Fruit fly (Drosophila melanogaster): ENCODE results near the gene CG32333.

DNA sequence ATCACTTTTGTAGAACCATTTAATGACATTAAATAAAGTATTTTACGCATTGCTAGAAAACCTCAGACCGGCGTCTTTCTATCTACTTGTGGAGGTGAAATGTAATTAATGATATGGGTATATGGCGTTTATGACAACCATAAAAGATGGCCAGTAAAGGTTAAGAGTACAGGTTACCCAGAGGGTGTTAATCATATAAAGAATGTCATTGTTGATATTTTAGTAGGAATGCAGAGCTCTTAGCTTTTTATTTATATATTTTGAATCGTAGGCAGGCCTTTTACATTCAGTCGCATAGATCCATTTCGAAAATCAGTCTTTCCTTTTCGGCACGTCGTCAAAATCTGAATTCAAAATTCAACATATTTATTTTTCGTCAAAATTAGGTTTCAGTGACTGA, 25.4 kb upstream of the CG32333 start, which contains the start of gene Bfc:
- TF ChIP-seq CG14711 (tag; optimal IDR thresholded peaks at IDR 0.05): no peak
- TF ChIP-seq tj (GFP tag; optimal IDR thresholded peaks at IDR 0.05): no peak
- no peak for TF ChIP-seq kay (GFP tag; ENCODE audit: borderline replicate concordance)
- TF ChIP-seq bab1 (GFP tag; optimal IDR thresholded peaks at IDR 0.05): no peak
- TF ChIP-seq Hr96 (GFP tag; optimal IDR thresholded peaks at IDR 0.05): no peak
- TF ChIP-seq toe (GFP tag; optimal IDR thresholded peaks at IDR 0.05): no peak
- TF ChIP-seq ovo (GFP tag; optimal IDR thresholded peaks at IDR 0.05): no peak
- no peak for TF ChIP-seq CG12768 (GFP tag; optimal IDR thresholded peaks at IDR 0.05)
- no peak for TF ChIP-seq CG1620 (GFP tag; optimal IDR thresholded peaks at IDR 0.05)
- no peak for TF ChIP-seq cnc (optimal IDR thresholded peaks at IDR 0.05)

Measured in whole organism, adult.